Worm (Caenorhabditis elegans): Measurements from ENCODE around the gene F13H8.6.
A peak's percentile ranks its signal among the peaks of the same experiment; 100 is the strongest.

F13H8.6 gene

DNA sequence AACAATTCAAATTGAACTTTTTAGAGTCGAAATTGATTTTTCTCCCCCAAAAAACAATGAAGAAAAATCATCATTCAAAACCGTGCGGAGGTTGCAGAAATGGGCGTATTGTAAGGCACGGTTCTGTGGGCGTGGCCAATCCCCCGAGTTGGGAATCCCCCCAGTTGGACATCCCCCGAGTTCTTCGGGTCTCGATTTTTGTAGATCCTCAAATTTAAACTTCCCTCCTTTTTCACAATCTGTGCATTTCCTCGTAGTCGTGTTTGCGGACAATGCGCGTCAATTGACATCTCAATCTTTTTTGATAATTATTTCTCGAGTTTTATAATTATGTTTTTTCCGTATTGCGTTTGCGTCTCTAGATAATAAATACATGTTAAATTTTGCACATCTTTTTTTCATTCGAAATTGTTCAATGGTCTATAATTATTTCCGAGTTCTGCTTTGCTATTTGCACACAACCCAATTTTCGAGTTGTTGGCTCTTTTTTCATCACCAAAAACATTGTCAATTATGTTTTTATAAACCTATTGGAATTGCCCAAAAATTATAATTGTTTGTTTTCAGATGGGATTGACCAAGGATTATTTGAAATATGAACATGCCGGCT is 16.9 kb downstream of the F13H8.6 start, which contains the start of gene F13H8.2 (continued):
- no peak for TF ChIP-seq daf-8 (GFP tag; IDR thresholded peaks at IDR 0.05)
- TF ChIP-seq unc-130 (GFP tag; optimal IDR thresholded peaks at IDR 0.05) = peak; percentile 69
- TF ChIP-seq dmd-9 (GFP tag; IDR thresholded peaks at IDR 0.05) = peak; percentile 71
- no peak for TF ChIP-seq zfp-2 (tag; optimal IDR thresholded peaks at IDR 0.05)
- no peak; the same call in 1 of the 2 replicates for TF ChIP-seq set-16 (GFP tag; IDR thresholded peaks at IDR 0.05)
- peak; percentile 92 for TF ChIP-seq mes-2 (tag; optimal IDR thresholded peaks at IDR 0.05; ENCODE audit: poor library complexity, severe bottlenecking)
- peak; percentile 77 for TF ChIP-seq vab-7 (GFP tag; IDR thresholded peaks at IDR 0.05)
- no peak for TF ChIP-seq zip-2 (tag; optimal IDR thresholded peaks at IDR 0.05)
- TF ChIP-seq fos-1 (tag; optimal IDR thresholded peaks at IDR 0.05) = no peak
- no peak for TF ChIP-seq F26F4.8 (GFP tag; conservative IDR thresholded peaks at IDR 0.05)
- TF ChIP-seq pqm-1 (tag; optimal IDR thresholded peaks at IDR 0.05) = no peak
- TF ChIP-seq ceh-62 (tag; optimal IDR thresholded peaks at IDR 0.05) = no peak
- no peak for TF ChIP-seq tag-97 (GFP tag; IDR thresholded peaks at IDR 0.05)
- TF ChIP-seq lin-1 (GFP tag; IDR thresholded peaks at IDR 0.05) = peak; percentile 91
- TF ChIP-seq ama-1 (optimal IDR thresholded peaks at IDR 0.05) = no peak
- TF ChIP-seq nhr-25 (tag; optimal IDR thresholded peaks at IDR 0.05; ENCODE audit: borderline replicate concordance, insufficient read depth) = no peak
- no peak for TF ChIP-seq R02D3.7 (tag; optimal IDR thresholded peaks at IDR 0.05)
- TF ChIP-seq lin-15B (tag; optimal IDR thresholded peaks at IDR 0.05) = no peak
- 0 out of 2 replicates have a peak, but pooled peaks have one; percentile 11 for TF ChIP-seq lin-29 (GFP tag; IDR thresholded peaks at IDR 0.05)
- TF ChIP-seq fkh-10 (GFP tag; optimal IDR thresholded peaks at IDR 0.05) = no peak
- peak; percentile 36 for TF ChIP-seq nhr-6 (tag; optimal IDR thresholded peaks at IDR 0.05)
- no peak for TF ChIP-seq mdt-29 (GFP tag; IDR thresholded peaks at IDR 0.05)
- no peak for TF ChIP-seq unc-39 (tag; optimal IDR thresholded peaks at IDR 0.05)
- no peak for TF ChIP-seq lim-7 (GFP tag; IDR thresholded peaks at IDR 0.05)
- peak; percentile 91 for TF ChIP-seq ctbp-1 (GFP tag; IDR thresholded peaks at IDR 0.05)
- TF ChIP-seq cey-2 (tag; optimal IDR thresholded peaks at IDR 0.05; ENCODE audit: borderline replicate concordance, insufficient read depth) = no peak
- TF ChIP-seq gei-8 (GFP tag; optimal IDR thresholded peaks at IDR 0.05) = no peak
- TF ChIP-seq rbr-2 (tag; optimal IDR thresholded peaks at IDR 0.05) = peak; percentile 78
- TF ChIP-seq duxl-1 (tag; optimal IDR thresholded peaks at IDR 0.05; ENCODE audit: poor library complexity) = peak; percentile 41
- TF ChIP-seq mxl-2 (GFP tag; conservative IDR thresholded peaks at IDR 0.05) = 0 out of 2 replicates have a peak, but pooled peaks have one; percentile 35
- TF ChIP-seq T26A8.4 (GFP tag; IDR thresholded peaks at IDR 0.05) = peak; percentile 76
- peak; percentile 70 for TF ChIP-seq Y48G9A.11 (GFP tag; IDR thresholded peaks at IDR 0.05)
- peak; percentile 93 for TF ChIP-seq arid-1 (GFP tag; conservative IDR thresholded peaks at IDR 0.05)
- TF ChIP-seq Y105C5A.15 (GFP tag; IDR thresholded peaks at IDR 0.05) = no peak
- peak in 1 of 2 experiments; percentile 5 for TF ChIP-seq daf-16 (GFP tag; optimal IDR thresholded peaks at IDR 0.05)
- TF ChIP-seq daf-16 (tag; optimal IDR thresholded peaks at IDR 0.05) = peak; percentile 6
- no peak for TF ChIP-seq nhr-10 (tag; optimal IDR thresholded peaks at IDR 0.05)
- peak in 1 of 2 experiments; percentile 58 for TF ChIP-seq hif-1 (tag; optimal IDR thresholded peaks at IDR 0.05)
- peak; percentile 27 for TF ChIP-seq nhr-11 (tag; optimal IDR thresholded peaks at IDR 0.05)
- TF ChIP-seq F37D6.2 (tag; optimal IDR thresholded peaks at IDR 0.05) = peak; percentile 42
- TF ChIP-seq aha-1 (tag) = no peak
- peak; percentile 28 for TF ChIP-seq nhr-77 (tag; optimal IDR thresholded peaks at IDR 0.05)
- TF ChIP-seq nhr-111 (GFP tag; optimal IDR thresholded peaks at IDR 0.05) = no peak
- peak; percentile 61; the same call in 1 of the 2 replicates for TF ChIP-seq snpc-1.2 (GFP tag; IDR thresholded peaks at IDR 0.05)
- no peak for TF ChIP-seq F44E2.7 (GFP tag; IDR thresholded peaks at IDR 0.05)
- peak; percentile 81 for TF ChIP-seq mep-1 (tag; optimal IDR thresholded peaks at IDR 0.05)
- no peak for TF ChIP-seq lin-39 (tag; optimal IDR thresholded peaks at IDR 0.05)
- peak; percentile 67 for TF ChIP-seq hlh-11 (tag; optimal IDR thresholded peaks at IDR 0.05)
- no peak for TF ChIP-seq nhr-237 (tag; optimal IDR thresholded peaks at IDR 0.05)
- no peak for TF ChIP-seq egl-27 (tag; optimal IDR thresholded peaks at IDR 0.05)
- TF ChIP-seq spr-3 (GFP tag; optimal IDR thresholded peaks at IDR 0.05) = no peak
